Fruit fly (Drosophila melanogaster) whole organism, wandering third instar larva: Measurements from ENCODE around the gene Hmgcr.

ENCODE experiments used
- Abd-B ChIP-seq: fragments of >200 bp; optimal IDR thresholded peaks from 2 replicates; lab custom pipeline; 2017; ENCODE audit warnings: missing biosample characterization, missing genetic modification characterization
- CG32264 ChIP-seq: fragments of 200-800 bp; sonication (Bioruptor generic); optimal IDR thresholded peaks from 2 replicates; lab custom pipeline; 2016; ENCODE audit warnings: missing biosample characterization, missing genetic modification characterization
- CrebA ChIP-seq: fragments of 200-800 bp; sonication (Bioruptor generic); optimal IDR thresholded peaks from 2 replicates; lab custom pipeline; 2016; ENCODE audit warnings: missing biosample characterization, mild to moderate bottlenecking, missing genetic modification characterization, borderline replicate concordance
- Dif ChIP-seq: fragments of 200-275, 200-300 bp; sonication (Bioruptor generic); optimal IDR thresholded peaks from 2 replicates; lab custom pipeline; 2018; ENCODE audit warnings: missing biosample characterization, missing genetic modification characterization; ENCODE audit not compliant: partially characterized antibody
- GATAd ChIP-seq: sonication (Bioruptor generic); optimal IDR thresholded peaks from 2 replicates; lab custom pipeline; 2016; ENCODE audit warnings: missing biosample characterization, missing genetic modification characterization
- HLH106 ChIP-seq: fragments of 200-800 bp; optimal IDR thresholded peaks from 3 replicates; lab custom pipeline; 2019; ENCODE audit warnings: missing biosample characterization, mild to moderate bottlenecking, missing genetic modification characterization, moderate library complexity
- Hnf4 ChIP-seq: fragments of 200-800 bp; sonication (Bioruptor generic); optimal IDR thresholded peaks from 2 replicates; lab custom pipeline; 2016; ENCODE audit warnings: missing biosample characterization, mild to moderate bottlenecking, missing genetic modification characterization
- Hr78 ChIP-seq: fragments of >200 bp; optimal IDR thresholded peaks from 2 replicates; lab custom pipeline; 2017; ENCODE audit warnings: missing biosample characterization, missing genetic modification characterization
- Hr83 ChIP-seq: fragments of 200-300 bp; sonication (Bioruptor generic); optimal IDR thresholded peaks from 2 replicates; lab custom pipeline; 2016; ENCODE audit warnings: missing biosample characterization, mild to moderate bottlenecking, missing genetic modification characterization, moderate library complexity; ENCODE audit not compliant: poor library complexity, severe bottlenecking
- Jra ChIP-seq: sonication (Bioruptor generic); optimal IDR thresholded peaks from 2 replicates; lab custom pipeline; 2016; ENCODE audit warnings: missing biosample characterization, missing genetic modification characterization
- Mio ChIP-seq: sonication (Bioruptor generic); optimal IDR thresholded peaks from 2 replicates; lab custom pipeline; 2016; ENCODE audit warnings: missing biosample characterization, missing genetic modification characterization
- Myc ChIP-seq: fragments of >200 bp; optimal IDR thresholded peaks from 2 replicates; lab custom pipeline; 2017
- OdsH ChIP-seq: fragments of 200-800 bp; sonication (Bioruptor generic); optimal IDR thresholded peaks from 2 replicates; lab custom pipeline; 2016; ENCODE audit warnings: missing biosample characterization, mild to moderate bottlenecking, missing genetic modification characterization
- Rel ChIP-seq, 2 experiments: fragments of 200-800 bp; sonication (Bioruptor generic) in 1 of 2; optimal IDR thresholded peaks; 2 replicates in 1 of 2; 3 replicates in 1 of 2; lab custom pipeline; 2016 to 2019; ENCODE audit warnings: mild to moderate bottlenecking in 2 of 2, missing biosample characterization in 2 of 2, missing genetic modification characterization in 2 of 2, moderate library complexity in 1 of 2
- Sp1 ChIP-seq: fragments of 200-800 bp; sonication (Bioruptor generic); optimal IDR thresholded peaks from 3 replicates; lab custom pipeline; 2019; ENCODE audit warnings: missing biosample characterization, mild to moderate bottlenecking, missing genetic modification characterization, moderate library complexity
- Vsx2 ChIP-seq: fragments of 200-300, 225-300 bp; sonication (Bioruptor generic); optimal IDR thresholded peaks from 2 replicates; lab custom pipeline; 2018; ENCODE audit warnings: missing biosample characterization, missing genetic modification characterization; ENCODE audit not compliant: partially characterized antibody
- br ChIP-seq: fragments of 200-800 bp; sonication (Bioruptor generic); optimal IDR thresholded peaks from 2 replicates; lab custom pipeline; 2016; ENCODE audit warnings: missing biosample characterization, missing genetic modification characterization
- brk ChIP-seq: fragments of 200-800 bp; sonication (Bioruptor generic); optimal IDR thresholded peaks from 2 replicates; lab custom pipeline; 2016; ENCODE audit warnings: missing biosample characterization, mild to moderate bottlenecking, missing genetic modification characterization
- dl ChIP-seq, 2 experiments: fragments of 175-275, 200-275 bp in 1 of 2; fragments of 200-275 bp in 1 of 2; sonication (Bioruptor generic); optimal IDR thresholded peaks; lab custom pipeline; 2018; ENCODE audit warnings: mild to moderate bottlenecking in 2 of 2, missing biosample characterization in 2 of 2, missing genetic modification characterization in 2 of 2, moderate library complexity in 2 of 2; ENCODE audit not compliant: partially characterized antibody in 2 of 2, insufficient read depth in 1 of 2
- dmrt93B ChIP-seq: fragments of 200-800 bp; sonication (Bioruptor generic); optimal IDR thresholded peaks from 2 replicates; lab custom pipeline; 2018; ENCODE audit warnings: missing biosample characterization, mild to moderate bottlenecking, missing genetic modification characterization
- dsf ChIP-seq: sonication (Bioruptor generic); optimal IDR thresholded peaks from 2 replicates; lab custom pipeline; 2016; ENCODE audit warnings: missing biosample characterization, missing genetic modification characterization, borderline replicate concordance
- ey ChIP-seq: fragments of 200-800 bp; sonication (Bioruptor generic); optimal IDR thresholded peaks from 2 replicates; lab custom pipeline; 2016; ENCODE audit warnings: missing biosample characterization, missing genetic modification characterization
- foxo ChIP-seq, 2 experiments: fragments of 200-800 bp; sonication (Bioruptor generic); optimal IDR thresholded peaks; 2 replicates in 1 of 2; 3 replicates in 1 of 2; lab custom pipeline; 2016 to 2017; ENCODE audit warnings: missing biosample characterization in 2 of 2, missing genetic modification characterization in 2 of 2
- fru ChIP-seq: fragments of 200-800 bp; sonication (Bioruptor generic); optimal IDR thresholded peaks from 3 replicates; lab custom pipeline; 2016; ENCODE audit warnings: missing biosample characterization, mild to moderate bottlenecking, missing genetic modification characterization
- h ChIP-seq: fragments of 200-800 bp; sonication (Bioruptor generic); optimal IDR thresholded peaks from 3 replicates; lab custom pipeline; 2016; ENCODE audit warnings: missing biosample characterization, mild to moderate bottlenecking, missing genetic modification characterization
- jim ChIP-seq: fragments of 175-275, 200-325 bp; sonication (Bioruptor generic); optimal IDR thresholded peaks from 2 replicates; lab custom pipeline; 2016; ENCODE audit warnings: missing biosample characterization, mild to moderate bottlenecking, missing genetic modification characterization
- lola ChIP-seq: fragments of >200 bp; optimal IDR thresholded peaks from 2 replicates; lab custom pipeline; 2017; ENCODE audit warnings: missing biosample characterization, missing genetic modification characterization
- psq ChIP-seq: fragments of 200-800 bp; sonication (Bioruptor generic); optimal IDR thresholded peaks from 3 replicates; lab custom pipeline; 2017; ENCODE audit warnings: missing biosample characterization, mild to moderate bottlenecking, missing genetic modification characterization, moderate library complexity
- rgr ChIP-seq: fragments of 200-800 bp; sonication (Bioruptor generic); optimal IDR thresholded peaks from 3 replicates; lab custom pipeline; 2016; ENCODE audit warnings: missing biosample characterization, mild to moderate bottlenecking, missing genetic modification characterization
- sage ChIP-seq: fragments of 200-800 bp; sonication (Bioruptor generic); optimal IDR thresholded peaks from 2 replicates; lab custom pipeline; 2016; ENCODE audit warnings: missing biosample characterization, mild to moderate bottlenecking, missing genetic modification characterization
- sv ChIP-seq: fragments of 200-800 bp; sonication (Bioruptor generic); optimal IDR thresholded peaks from 3 replicates; lab custom pipeline; 2016; ENCODE audit warnings: missing biosample characterization, missing genetic modification characterization
- tai ChIP-seq: sonication (Bioruptor generic); optimal IDR thresholded peaks from 2 replicates; lab custom pipeline; 2016; ENCODE audit warnings: missing biosample characterization, missing genetic modification characterization
- usp ChIP-seq: fragments of >200 bp; optimal IDR thresholded peaks from 2 replicates; lab custom pipeline; 2017; ENCODE audit warnings: missing biosample characterization, missing genetic modification characterization
- woc ChIP-seq: sonication (Bioruptor generic); optimal IDR thresholded peaks from 2 replicates; lab custom pipeline; 2016; ENCODE audit warnings: missing biosample characterization, mild to moderate bottlenecking, missing genetic modification characterization

The Hmgcr gene

dm6 chr3R:23724843-23725506, 8.1 kb upstream of the Hmgcr start:
- no peak for TF ChIP-seq psq
- TF ChIP-seq Hr78 (GFP tag; lab: Kevin White, UChicago) = no peak
- no peak for TF ChIP-seq Sp1
- no peak for TF ChIP-seq Abd-B
- peak; percentile 31 for TF ChIP-seq Vsx2 (GFP tag; lab: Kevin White, UChicago)
- no peak for TF ChIP-seq Jra (GFP tag; lab: Kevin White, UChicago)
- peak; percentile 7 for TF ChIP-seq sage (GFP tag; lab: Kevin White, UChicago)
- TF ChIP-seq CG32264 (GFP tag; lab: Kevin White, UChicago) = no peak
- peak; percentile 42 for TF ChIP-seq brk (GFP tag; lab: Kevin White, UChicago)
- no peak for TF ChIP-seq jim (GFP tag; lab: Kevin White, UChicago)
- TF ChIP-seq OdsH (GFP tag; lab: Kevin White, UChicago) = no peak
- TF ChIP-seq CrebA (GFP tag; lab: Kevin White, UChicago) = peak; percentile 80
- peak; percentile 12 for TF ChIP-seq h (GFP tag; lab: Kevin White, UChicago)
- no peak for TF ChIP-seq HLH106 (tag; lab: Kevin White, UChicago)
- TF ChIP-seq Rel (GFP tag; optimal IDR thresholded peaks at IDR 0.05; lab: Kevin White, UChicago) = no peak
- peak; percentile 42 for TF ChIP-seq Rel (tag; optimal IDR thresholded peaks at IDR 0.05; lab: Kevin White, UChicago)
- TF ChIP-seq Hnf4 = no peak
- peak; percentile 55 for TF ChIP-seq br (GFP tag; lab: Kevin White, UChicago)
- TF ChIP-seq GATAd = no peak
- no peak for TF ChIP-seq rgr (GFP tag; lab: Kevin White, UChicago)
- TF ChIP-seq fru (GFP tag; lab: Kevin White, UChicago) = no peak

- TF ChIP-seq Sp1 (peak; percentile 8), Hr78 (GFP tag; lab: Kevin White, UChicago) (no peak), h (GFP tag; lab: Kevin White, UChicago) (peak; percentile 62), Hnf4 (peak; percentile 0), CrebA (GFP tag; lab: Kevin White, UChicago) (peak; percentile 44), Mio (GFP tag; lab: Kevin White, UChicago) (no peak), Rel (GFP tag; optimal IDR thresholded peaks at IDR 0.05; lab: Kevin White, UChicago) (no peak), Rel (tag; optimal IDR thresholded peaks at IDR 0.05; lab: Kevin White, UChicago) (peak; percentile 85), usp (GFP tag; lab: Kevin White, UChicago) (no peak), sage (GFP tag; lab: Kevin White, UChicago) (no peak), OdsH (GFP tag; lab: Kevin White, UChicago) (peak; percentile 43), Jra (GFP tag; lab: Kevin White, UChicago) (no peak), lola (GFP tag; lab: Kevin White, UChicago) (no peak), Dif (GFP tag; lab: Kevin White, UChicago) (no peak), CG32264 (GFP tag; lab: Kevin White, UChicago) (no peak), dmrt93B (GFP tag; lab: Kevin White, UChicago) (no peak), jim (GFP tag; lab: Kevin White, UChicago) (no peak), dl (GFP tag; optimal IDR thresholded peaks at IDR 0.05; lab: Kevin White, UChicago; ENCODE audit: insufficient read depth in 1 of 2, partially characterized antibody in 2 of 2) (no peak), Hr83 (peak; percentile 21), Vsx2 (GFP tag; lab: Kevin White, UChicago) (no peak), br (GFP tag; lab: Kevin White, UChicago) (peak; percentile 42), woc (GFP tag; lab: Kevin White, UChicago) (no peak), sv (no peak), psq (no peak)
Measured at dm6 chr3R:23725711-23726349, 7.3 kb upstream of the Hmgcr start.

- TF ChIP-seq woc (GFP tag; lab: Kevin White, UChicago) (peak; percentile 26), jim (GFP tag; lab: Kevin White, UChicago) (no peak), CG32264 (GFP tag; lab: Kevin White, UChicago) (peak; percentile 45), Hnf4 (peak; percentile 55), brk (GFP tag; lab: Kevin White, UChicago) (peak; percentile 55), psq (peak; percentile 58), rgr (GFP tag; lab: Kevin White, UChicago) (peak; percentile 82), OdsH (GFP tag; lab: Kevin White, UChicago) (peak; percentile 83), CrebA (GFP tag; lab: Kevin White, UChicago) (no peak), Myc (lab: Kevin White, UChicago) (no peak), HLH106 (tag; lab: Kevin White, UChicago) (peak; percentile 54), Sp1 (peak; percentile 57), Abd-B (no peak), foxo (GFP tag; optimal IDR thresholded peaks at IDR 0.05; lab: Kevin White, UChicago) (peak in 1 of 2 experiments; percentile 82), sv (peak; percentile 85), h (GFP tag; lab: Kevin White, UChicago) (peak; percentile 83), sage (GFP tag; lab: Kevin White, UChicago) (peak; percentile 48), dsf (GFP tag; lab: Kevin White, UChicago) (no peak), br (GFP tag; lab: Kevin White, UChicago) (peak; percentile 71), fru (GFP tag; lab: Kevin White, UChicago) (peak; percentile 81), ey (GFP tag; lab: Kevin White, UChicago) (peak; percentile 68), dmrt93B (GFP tag; lab: Kevin White, UChicago) (peak; percentile 8), Jra (GFP tag; lab: Kevin White, UChicago) (peak; percentile 19), tai (no peak), Rel (GFP tag; optimal IDR thresholded peaks at IDR 0.05; lab: Kevin White, UChicago) (peak; percentile 8), Rel (tag; optimal IDR thresholded peaks at IDR 0.05; lab: Kevin White, UChicago) (no peak)
Measured at dm6 chr3R:23726740-23727139, 6.4 kb upstream of the Hmgcr start.
